Fruit fly (Drosophila melanogaster): ENCODE measurements around the gene stet.

stet gene

dm6 chr3L:1489523-1489922 is at the start of gene stet:
stet (minus strand) TSS chr3L:1489547.
- TF ChIP-seq psq (optimal IDR thresholded peaks at IDR 0.05): no peak
- no peak for TF ChIP-seq h (optimal IDR thresholded peaks at IDR 0.05)
- TF ChIP-seq insv (optimal IDR thresholded peaks at IDR 0.05): no peak
- TF ChIP-seq ttk (optimal IDR thresholded peaks at IDR 0.05): no peak
- TF ChIP-seq Sin3A (optimal IDR thresholded peaks at IDR 0.05): no peak
- TF ChIP-seq Myc (optimal IDR thresholded peaks at IDR 0.05): no peak

dm6 chr3L:1538314-1538854 is 49.0 kb upstream of the stet start:
- TF ChIP-seq Myc (optimal IDR thresholded peaks at IDR 0.05) (no peak), psq (optimal IDR thresholded peaks at IDR 0.05) (no peak), Sin3A (optimal IDR thresholded peaks at IDR 0.05) (no peak), insv (optimal IDR thresholded peaks at IDR 0.05) (no peak), h (optimal IDR thresholded peaks at IDR 0.05) (no peak), ttk (optimal IDR thresholded peaks at IDR 0.05) (no peak)

- TF ChIP-seq Sin3A (optimal IDR thresholded peaks at IDR 0.05): no peak
- no peak for TF ChIP-seq h (optimal IDR thresholded peaks at IDR 0.05)
- no peak for TF ChIP-seq ttk (optimal IDR thresholded peaks at IDR 0.05)
- TF ChIP-seq Myc (optimal IDR thresholded peaks at IDR 0.05): no peak
- TF ChIP-seq psq (optimal IDR thresholded peaks at IDR 0.05): no peak
- TF ChIP-seq insv (optimal IDR thresholded peaks at IDR 0.05): no peak
These were observed 48.0 kb upstream of the stet start for dm6 chr3L:1537353-1537752.

dm6 chr3L:1536487-1537337 is 47.4 kb upstream of the stet start, which contains the start of the genes CG12091 and pns:
CG12091 (minus strand) TSS chr3L:1536835.
pns (plus strand) TSS chr3L:1537137.
- TF ChIP-seq psq (optimal IDR thresholded peaks at IDR 0.05): no peak
- TF ChIP-seq Sin3A (optimal IDR thresholded peaks at IDR 0.05): no peak
- TF ChIP-seq ttk (optimal IDR thresholded peaks at IDR 0.05): no peak
- no peak for TF ChIP-seq h (optimal IDR thresholded peaks at IDR 0.05)
- TF ChIP-seq insv (optimal IDR thresholded peaks at IDR 0.05): no peak
- TF ChIP-seq Myc (optimal IDR thresholded peaks at IDR 0.05): no peak

- TF ChIP-seq psq (optimal IDR thresholded peaks at IDR 0.05): peak; percentile 76
- TF ChIP-seq Sin3A (optimal IDR thresholded peaks at IDR 0.05): no peak
These were observed 44.5 kb upstream of the stet start, which contains the start of gene Iml1 for dm6 chr3L:1533699-1534431. Iml1 (minus strand) TSS chr3L:1534034.

dm6 chr3L:1531159-1531558 is 41.8 kb upstream of the stet start, which contains the start of gene Ir62a:
Ir62a (minus strand) TSS chr3L:1531259.
- TF ChIP-seq insv (optimal IDR thresholded peaks at IDR 0.05): no peak
- TF ChIP-seq Sin3A (optimal IDR thresholded peaks at IDR 0.05): no peak
- no peak for TF ChIP-seq h (optimal IDR thresholded peaks at IDR 0.05)
- no peak for TF ChIP-seq psq (optimal IDR thresholded peaks at IDR 0.05)

dm6 chr3L:1518715-1519603 is 29.6 kb upstream of the stet start:
- TF ChIP-seq ttk (optimal IDR thresholded peaks at IDR 0.05): no peak
- TF ChIP-seq h (optimal IDR thresholded peaks at IDR 0.05): no peak
- TF ChIP-seq insv (optimal IDR thresholded peaks at IDR 0.05): no peak
- no peak for TF ChIP-seq psq (optimal IDR thresholded peaks at IDR 0.05)
- TF ChIP-seq Sin3A (optimal IDR thresholded peaks at IDR 0.05): no peak
- no peak for TF ChIP-seq Myc (optimal IDR thresholded peaks at IDR 0.05)

- no peak for TF ChIP-seq ttk (optimal IDR thresholded peaks at IDR 0.05)
- no peak for TF ChIP-seq h (optimal IDR thresholded peaks at IDR 0.05)
- TF ChIP-seq insv (optimal IDR thresholded peaks at IDR 0.05): no peak
- no peak for TF ChIP-seq Myc (optimal IDR thresholded peaks at IDR 0.05)
- TF ChIP-seq Sin3A (optimal IDR thresholded peaks at IDR 0.05): no peak
These were observed 28.1 kb upstream of the stet start for dm6 chr3L:1517274-1518047.

- TF ChIP-seq h (optimal IDR thresholded peaks at IDR 0.05) (no peak), ttk (optimal IDR thresholded peaks at IDR 0.05) (no peak), insv (optimal IDR thresholded peaks at IDR 0.05) (no peak), psq (optimal IDR thresholded peaks at IDR 0.05) (no peak), Myc (optimal IDR thresholded peaks at IDR 0.05) (no peak), Sin3A (optimal IDR thresholded peaks at IDR 0.05) (no peak)
These were observed 27.4 kb upstream of the stet start, which contains the start of gene cue for dm6 chr3L:1516631-1517273. cue (minus strand) TSS chr3L:1517271.

- TF ChIP-seq Sin3A (optimal IDR thresholded peaks at IDR 0.05): no peak
These were observed 26.6 kb upstream of the stet start for dm6 chr3L:1515820-1516540.
